Worm (Caenorhabditis elegans): Measurements from ENCODE around the gene clec-65.
A peak's percentile ranks its signal among the peaks of the same experiment; 100 is the strongest.

The clec-65 gene

DNA sequence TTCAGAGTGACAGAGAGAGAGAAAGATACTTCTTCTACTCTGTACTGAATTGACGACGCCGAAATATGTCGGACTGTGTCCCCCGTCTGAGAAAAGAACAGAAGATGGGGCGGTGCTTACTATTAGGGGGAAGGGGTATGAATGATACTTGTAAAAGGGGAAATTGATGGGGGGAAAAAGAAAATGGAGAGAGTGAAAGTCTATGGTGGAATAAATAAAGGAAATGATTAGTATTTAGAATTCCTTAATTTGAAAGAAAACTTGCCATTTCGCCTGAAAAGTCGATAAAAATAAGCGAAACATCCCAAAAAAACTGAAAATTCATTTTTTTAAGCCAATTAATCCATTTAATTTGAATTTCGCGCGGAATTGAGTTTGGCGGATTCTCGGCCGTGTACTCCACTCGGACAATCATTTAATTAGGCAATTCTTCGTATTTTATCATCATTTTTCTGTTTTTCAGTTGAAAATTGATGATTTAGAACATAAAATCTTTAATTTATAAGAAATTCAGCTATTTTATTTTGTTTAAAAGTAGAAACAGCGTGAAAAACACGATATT lies 13.5 kb downstream of the clec-65 start, which contains the start of gene F35C5.12:
F35C5.12 (minus strand) TSS at position 51 of the 562 bp plus-strand sequence.
- TF ChIP-seq nhr-48 (tag; optimal IDR thresholded peaks at IDR 0.05) (no peak), mes-2 (tag; optimal IDR thresholded peaks at IDR 0.05; ENCODE audit: poor library complexity, severe bottlenecking) (peak; percentile 96), snpc-1.2 (GFP tag; IDR thresholded peaks at IDR 0.05) (no peak), aha-1 (tag) (peak; percentile 66), nhr-28 (tag; optimal IDR thresholded peaks at IDR 0.05) (no peak), Y48G9A.11 (GFP tag; IDR thresholded peaks at IDR 0.05) (peak; percentile 85), dve-1 (tag; optimal IDR thresholded peaks at IDR 0.05; ENCODE audit: insufficient read depth) (peak; percentile 12), dpl-1 (GFP tag; optimal IDR thresholded peaks at IDR 0.05) (peak; percentile 93), unc-130 (GFP tag; optimal IDR thresholded peaks at IDR 0.05) (peak; percentile 36), ama-1 (optimal IDR thresholded peaks at IDR 0.05) (no peak), dmd-9 (GFP tag; IDR thresholded peaks at IDR 0.05) (0 out of 2 replicates have a peak, but pooled peaks have one; percentile 44), ZK337.2 (GFP tag; IDR thresholded peaks at IDR 0.05) (peak; percentile 50; the same call in 1 of the 2 replicates), duxl-1 (tag; optimal IDR thresholded peaks at IDR 0.05; ENCODE audit: poor library complexity) (peak; percentile 10), mdt-29 (GFP tag; IDR thresholded peaks at IDR 0.05) (no peak), ceh-44 (GFP tag; IDR thresholded peaks at IDR 0.05) (0 out of 2 replicates have a peak, but pooled peaks have one; percentile 34), hif-1 (tag; optimal IDR thresholded peaks at IDR 0.05) (peak in 1 of 2 experiments; percentile 57)

DNA sequence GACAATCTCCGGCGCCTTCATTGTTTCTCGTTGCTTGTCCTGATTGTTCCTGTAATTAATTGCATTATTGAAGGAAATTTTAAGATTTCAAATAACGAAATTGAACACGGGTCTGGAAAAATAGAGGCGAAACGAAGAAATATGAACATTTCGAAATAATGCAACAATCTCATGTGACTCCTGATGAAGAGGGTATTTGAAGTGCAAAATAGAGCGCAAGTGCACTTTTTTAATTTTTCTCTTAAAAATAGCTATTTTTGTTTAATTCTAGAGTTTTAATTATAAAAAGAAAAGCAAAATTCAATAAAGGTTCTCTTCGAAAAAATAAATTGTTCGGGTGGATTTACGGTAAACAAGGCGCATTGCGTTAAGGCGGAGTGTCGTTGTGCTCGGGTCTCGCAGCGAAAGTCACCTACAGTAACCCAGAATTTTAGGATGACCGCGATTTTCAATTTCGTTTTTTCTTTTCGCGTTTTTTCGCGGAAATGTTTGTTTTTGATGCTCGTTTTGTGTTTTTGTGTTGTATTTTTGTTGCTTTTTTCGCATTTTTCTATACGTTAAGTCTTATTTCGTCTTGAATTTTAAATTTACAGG lies 17.9 kb downstream of the clec-65 start, which contains the start of the genes F58G1.2 and wago-4:
F58G1.2 (minus strand) TSS at position 51 of the 594 bp plus-strand sequence.
wago-4 (plus strand) TSS at position 592 of the 594 bp plus-strand sequence.
- TF ChIP-seq lin-13 (GFP tag; optimal IDR thresholded peaks at IDR 0.05) (peak; percentile 34), daf-16 (GFP tag; optimal IDR thresholded peaks at IDR 0.05) (no peak), daf-16 (tag; optimal IDR thresholded peaks at IDR 0.05) (no peak), nhr-41 (GFP tag; IDR thresholded peaks at IDR 0.05) (no peak), ceh-28 (tag; optimal IDR thresholded peaks at IDR 0.05) (no peak), Y75B8A.6 (GFP tag; IDR thresholded peaks at IDR 0.05) (no peak), vab-7 (GFP tag; IDR thresholded peaks at IDR 0.05) (no peak), hmg-1.1 (GFP tag; IDR thresholded peaks at IDR 0.05) (no peak), rbr-2 (tag; optimal IDR thresholded peaks at IDR 0.05) (no peak), ama-1 (optimal IDR thresholded peaks at IDR 0.05) (no peak), snpc-4 (tag; optimal IDR thresholded peaks at IDR 0.05) (no peak), madf-5 (GFP tag; IDR thresholded peaks at IDR 0.05) (no peak), unc-62 (GFP tag; optimal IDR thresholded peaks at IDR 0.05 in 1 of 2) (no peak), unc-62 (tag; optimal IDR thresholded peaks at IDR 0.05) (no peak), madf-9 (GFP tag; conservative IDR thresholded peaks at IDR 0.05) (no peak), F26F4.8 (GFP tag; conservative IDR thresholded peaks at IDR 0.05) (no peak), lin-38 (GFP tag; IDR thresholded peaks at IDR 0.05) (peak; percentile 51; the same call in 1 of the 2 replicates), pqm-1 (tag; optimal IDR thresholded peaks at IDR 0.05) (no peak), nhr-10 (tag; optimal IDR thresholded peaks at IDR 0.05) (no peak), set-16 (GFP tag; IDR thresholded peaks at IDR 0.05) (no peak), zfp-3 (GFP tag; conservative IDR thresholded peaks at IDR 0.05) (no peak), lin-39 (tag; optimal IDR thresholded peaks at IDR 0.05) (no peak), lsy-2 (tag; optimal IDR thresholded peaks at IDR 0.05) (peak in 1 of 2 experiments; percentile 87), nhr-25 (tag; optimal IDR thresholded peaks at IDR 0.05; ENCODE audit: borderline replicate concordance, insufficient read depth) (no peak), unc-130 (GFP tag; optimal IDR thresholded peaks at IDR 0.05) (peak; percentile 72), mep-1 (tag; optimal IDR thresholded peaks at IDR 0.05) (no peak), mes-2 (tag; optimal IDR thresholded peaks at IDR 0.05; ENCODE audit: poor library complexity, severe bottlenecking) (peak; percentile 56), zfp-2 (tag; optimal IDR thresholded peaks at IDR 0.05) (no peak), cey-2 (tag; optimal IDR thresholded peaks at IDR 0.05; ENCODE audit: borderline replicate concordance, insufficient read depth) (no peak), ceh-82 (tag; optimal IDR thresholded peaks at IDR 0.05) (no peak), Y48G9A.11 (GFP tag; IDR thresholded peaks at IDR 0.05) (peak; percentile 100), R02D3.7 (tag; optimal IDR thresholded peaks at IDR 0.05) (peak; percentile 60), sdz-12 (GFP tag; optimal IDR thresholded peaks at IDR 0.05) (no peak), arid-1 (GFP tag; conservative IDR thresholded peaks at IDR 0.05) (no peak)

Data from whole organism, L4 larva.